Worm (Caenorhabditis elegans) whole organism, early embryonic: ENCODE results near the gene C14B9.10.

Source experiments
- ama-1 ChIP-seq: fragments of 150-350 bp; optimal IDR thresholded peaks from 2 replicates; lab custom pipeline; 2014
- ceh-13 ChIP-seq: fragments of 200-800 bp; sonication (Bioruptor generic); optimal IDR thresholded peaks from 2 replicates; lab custom pipeline; 2018; ENCODE audit warnings: mild to moderate bottlenecking, missing genetic modification characterization, missing compliant biosample characterization
- hmg-4 ChIP-seq: fragments of 200-800 bp; sonication (Bioruptor generic); optimal IDR thresholded peaks from 2 replicates; lab custom pipeline; 2018; ENCODE audit warnings: mild to moderate bottlenecking, missing genetic modification characterization, missing compliant biosample characterization
- sea-1 ChIP-seq: fragments of 200-800 bp; sonication (Bioruptor generic); conservative IDR thresholded peaks from 2 replicates; pipeline ENCODE4 v1.3.6; 2022; ENCODE audit warnings: missing genetic modification characterization, missing compliant biosample characterization
- tra-4 ChIP-seq: sonication (generic microtip); optimal IDR thresholded peaks from 2 replicates; lab custom pipeline; 2017; ENCODE audit warnings: missing genetic modification characterization, missing compliant biosample characterization

ce11 chrIII:8109459-8110057, 21.1 kb upstream of the C14B9.10 start:
- TF ChIP-seq ama-1 (lab: Kevin White, UChicago) (no peak), sea-1 (GFP tag; lab: Robert Waterston, UW) (peak; percentile 91), hmg-4 (peak; percentile 93), ceh-13 (GFP tag; lab: Kevin White, UChicago) (peak; percentile 87), tra-4 (tag; lab: Kevin White, UChicago) (peak; percentile 70)
